Fruit fly (Drosophila melanogaster): ENCODE data around the gene Usp32.

The Usp32 gene

DNA sequence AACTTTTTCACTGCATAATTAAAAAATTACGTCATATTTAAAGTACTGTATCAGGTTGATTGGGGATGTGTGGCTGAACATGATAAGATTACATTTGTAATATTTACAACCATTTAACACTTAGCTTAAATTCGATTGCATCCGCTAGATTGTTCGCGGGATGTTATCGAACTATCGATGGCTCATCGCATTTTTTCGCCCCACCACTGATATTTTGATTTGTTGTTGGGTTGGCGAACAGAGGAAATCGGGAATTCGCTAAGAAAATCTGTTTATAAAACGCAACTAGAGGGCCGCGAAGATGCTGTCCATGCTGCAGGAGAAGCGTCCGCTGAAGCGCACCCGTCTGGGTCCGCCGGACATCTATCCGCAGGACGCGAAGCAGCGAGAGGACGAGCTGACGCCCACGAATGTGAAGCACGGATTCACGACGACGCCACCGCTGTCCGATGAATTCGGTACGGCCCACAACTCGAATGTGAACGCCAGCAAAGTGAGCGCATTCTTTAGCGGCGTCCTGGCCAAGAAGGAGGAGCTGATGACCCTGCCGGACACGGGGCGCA is 34.5 kb upstream of the Usp32 start, which contains the start of gene kto:
TSS of gene kto (plus strand) at position 240 of the 563 bp plus-strand sequence.
- TF ChIP-seq CG8632 (GFP tag; optimal IDR thresholded peaks at IDR 0.05) (no peak), acj6 (GFP tag; optimal IDR thresholded peaks at IDR 0.05) (no peak), CG11294 (GFP tag; IDR thresholded peaks at IDR 0.05) (no peak), fd85E (GFP tag; optimal IDR thresholded peaks at IDR 0.05) (no peak), CG16779 (tag; optimal IDR thresholded peaks at IDR 0.05) (no peak), Hr4 (GFP tag; optimal IDR thresholded peaks at IDR 0.05) (no peak), vri (GFP tag; optimal IDR thresholded peaks at IDR 0.05) (no peak), CG11902 (GFP tag; optimal IDR thresholded peaks at IDR 0.05) (no peak), Lpt (GFP tag; optimal IDR thresholded peaks at IDR 0.05) (no peak), CG3032 (tag; optimal IDR thresholded peaks at IDR 0.05) (no peak), Smox (GFP tag; optimal IDR thresholded peaks at IDR 0.05) (no peak), dac (GFP tag; optimal IDR thresholded peaks at IDR 0.05) (no peak), Sox15 (GFP tag; optimal IDR thresholded peaks at IDR 0.05) (no peak), Sox102F (GFP tag; optimal IDR thresholded peaks at IDR 0.05) (no peak), ss (GFP tag; optimal IDR thresholded peaks at IDR 0.05) (no peak), Gug (GFP tag; IDR thresholded peaks at IDR 0.05) (no peak), CG3919 (GFP tag; optimal IDR thresholded peaks at IDR 0.05) (no peak), pdm3 (GFP tag; optimal IDR thresholded peaks at IDR 0.05) (no peak), CG6163 (GFP tag; IDR thresholded peaks at IDR 0.05) (no peak), spab (GFP tag; optimal IDR thresholded peaks at IDR 0.05) (no peak)

DNA sequence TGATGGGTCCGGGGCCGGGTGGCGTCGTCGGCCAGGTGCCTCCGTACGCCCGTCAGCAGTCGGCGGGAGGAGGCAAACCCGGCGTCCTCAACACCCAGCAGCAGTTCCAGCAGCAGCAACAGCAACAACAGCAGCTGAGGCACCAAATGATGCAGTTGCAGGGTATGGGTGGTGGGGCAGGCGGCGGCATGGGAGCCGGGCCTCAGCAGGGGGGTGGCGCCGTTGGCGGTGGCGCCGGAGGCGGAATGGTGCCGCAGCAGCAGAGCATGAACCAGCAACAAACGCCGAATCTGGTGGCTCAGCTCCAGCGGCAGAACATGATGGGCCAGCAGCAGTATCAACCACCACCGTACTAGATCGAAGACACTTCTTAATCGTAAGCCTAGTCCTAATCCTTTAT is 26.4 kb upstream of the Usp32 start:
- TF ChIP-seq CG6854 (GFP tag; optimal IDR thresholded peaks at IDR 0.05) (no peak), CG9139 (GFP tag; optimal IDR thresholded peaks at IDR 0.05) (no peak), fd85E (GFP tag; optimal IDR thresholded peaks at IDR 0.05) (no peak), CG3919 (GFP tag; optimal IDR thresholded peaks at IDR 0.05) (no peak), eg (GFP tag; IDR thresholded peaks at IDR 0.05) (no peak)

DNA sequence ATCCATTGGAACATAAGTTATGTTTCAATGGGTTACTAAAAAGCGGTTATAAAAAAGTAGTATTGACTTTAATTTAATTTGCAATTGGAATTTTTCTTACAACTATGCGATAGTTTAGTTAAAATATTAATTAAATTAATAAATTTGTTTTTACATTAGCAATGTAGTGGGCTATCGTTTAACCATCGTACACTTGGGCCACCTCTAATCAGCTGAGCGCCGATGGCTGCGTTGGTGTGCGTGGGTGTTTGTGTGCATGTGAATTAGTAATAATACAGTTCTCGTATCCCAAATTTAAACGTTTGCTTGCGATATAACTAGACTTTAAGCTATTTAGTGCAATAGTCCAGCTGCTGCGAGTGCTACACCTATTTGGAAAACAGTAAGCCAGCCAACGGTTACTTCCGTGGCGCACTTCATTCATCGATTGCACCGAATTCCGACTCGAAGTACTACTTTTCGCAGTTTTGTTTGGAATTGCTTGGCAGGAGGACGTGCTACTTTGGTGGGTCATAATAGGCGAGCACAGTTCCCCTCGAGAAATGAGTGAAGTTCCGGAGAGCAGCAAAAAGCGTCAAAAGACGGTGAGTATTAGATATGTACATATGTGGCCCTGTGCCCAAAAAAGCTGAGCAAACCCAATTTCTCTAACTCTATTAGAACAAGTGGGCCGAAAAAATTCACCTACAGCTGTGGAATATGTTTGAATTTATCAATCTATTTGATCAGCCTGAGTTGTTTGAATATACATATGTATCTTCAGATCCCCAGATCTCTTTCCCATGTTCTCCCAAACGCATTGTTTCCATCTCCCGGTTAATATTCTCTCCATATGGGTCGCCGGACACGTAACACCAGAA is 25.7 kb upstream of the Usp32 start, which contains the start of gene Papss:
TSS of gene Papss (plus strand) at position 247 of the 860 bp plus-strand sequence.
- TF ChIP-seq CG6163 (GFP tag; IDR thresholded peaks at IDR 0.05) = peak; percentile 29; the same call in 1 of the 3 replicates
- peak; percentile 66 for TF ChIP-seq esn (GFP tag; optimal IDR thresholded peaks at IDR 0.05)
- peak; percentile 49 for TF ChIP-seq lz (GFP tag; optimal IDR thresholded peaks at IDR 0.05)
- TF ChIP-seq Eip93F (GFP tag; optimal IDR thresholded peaks at IDR 0.05) = no peak
- peak; percentile 3 for TF ChIP-seq CG31627 (GFP tag; optimal IDR thresholded peaks at IDR 0.05)
- no peak for TF ChIP-seq Ets96B (tag; optimal IDR thresholded peaks at IDR 0.05)
- TF ChIP-seq CG9139 (GFP tag; optimal IDR thresholded peaks at IDR 0.05) = no peak

DNA sequence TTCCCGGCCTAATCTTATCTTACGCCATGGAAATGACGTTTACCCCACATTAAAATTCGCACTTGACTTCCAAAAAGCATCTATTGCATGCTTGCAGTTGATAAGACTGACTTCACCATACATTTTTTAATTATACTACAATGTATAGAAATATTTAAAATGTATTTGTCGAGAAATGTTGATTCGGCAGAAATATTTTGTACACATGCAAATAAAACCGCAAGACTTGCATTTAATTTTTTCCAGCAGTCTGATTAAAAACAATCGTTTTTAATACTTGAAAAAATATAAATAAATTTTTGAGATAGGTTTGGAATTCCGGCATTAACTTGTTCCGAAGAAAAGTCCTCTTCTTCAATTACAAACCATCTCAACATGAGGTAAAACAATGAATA is 25.0 kb upstream of the Usp32 start:
- no peak for TF ChIP-seq CG9139 (GFP tag; optimal IDR thresholded peaks at IDR 0.05)
- no peak for TF ChIP-seq CG3032 (tag; optimal IDR thresholded peaks at IDR 0.05)
- no peak for TF ChIP-seq spab (GFP tag; optimal IDR thresholded peaks at IDR 0.05)
- no peak for TF ChIP-seq Sox15 (GFP tag; optimal IDR thresholded peaks at IDR 0.05)
- TF ChIP-seq Sox102F (GFP tag; optimal IDR thresholded peaks at IDR 0.05) = no peak
- no peak for TF ChIP-seq Ets21C (GFP tag; optimal IDR thresholded peaks at IDR 0.05)
- peak; percentile 69 for TF ChIP-seq vri (GFP tag; optimal IDR thresholded peaks at IDR 0.05)
- no peak for TF ChIP-seq CG16779 (tag; optimal IDR thresholded peaks at IDR 0.05)

DNA sequence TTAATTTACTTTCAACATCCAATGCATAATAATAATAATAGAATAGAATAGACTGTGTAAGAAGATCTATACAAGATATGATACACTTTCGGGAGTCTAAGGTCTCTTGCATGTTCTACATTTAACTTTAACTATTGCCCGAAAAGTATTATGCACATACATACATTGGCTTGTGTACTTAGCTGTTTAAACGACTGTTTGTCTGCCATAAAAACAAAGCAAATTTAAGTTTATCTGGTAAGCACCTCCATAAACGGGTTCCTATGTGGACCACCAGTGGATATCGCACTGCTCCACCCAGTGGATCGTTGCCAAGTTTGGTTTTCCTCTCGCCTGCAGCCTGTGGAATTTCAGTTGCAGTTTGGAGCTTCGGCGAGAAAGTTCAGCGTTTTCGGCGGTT is 24.0 kb upstream of the Usp32 start:
- TF ChIP-seq esn (GFP tag; optimal IDR thresholded peaks at IDR 0.05) (no peak), Eip78C (GFP tag) (peak; percentile 14), fkh (GFP tag; optimal IDR thresholded peaks at IDR 0.05) (peak; percentile 87), CG8119 (GFP tag; IDR thresholded peaks at IDR 0.05) (no peak)
